Worm (Caenorhabditis elegans) whole organism, L1 larva: ENCODE data around the gene ptrg-1.

Experiments
- ceh-90 ChIP-seq: sonication (generic microtip); optimal IDR thresholded peaks from 2 replicates; lab custom pipeline; 2016; ENCODE audit warnings: missing genetic modification characterization, missing compliant biosample characterization
- ets-5 ChIP-seq: fragments of 200-800 bp; sonication (Bioruptor generic); IDR thresholded peaks from 2 replicates; pipeline ENCODE4 v1.3.6; 2022; ENCODE audit warnings: missing genetic modification characterization, missing compliant biosample characterization
- jun-1 ChIP-seq: fragments of 150-350 bp; optimal IDR thresholded peaks from 2 replicates; lab custom pipeline; 2014; ENCODE audit warnings: missing biosample characterization, missing genetic modification reagents, missing genetic modification characterization
- lin-39 ChIP-seq: fragments of 150-350 bp; optimal IDR thresholded peaks from 2 replicates; lab custom pipeline; 2014; ENCODE audit warnings: missing biosample characterization, missing genetic modification reagents, missing genetic modification characterization
- nhr-12 ChIP-seq: sonication (generic microtip); optimal IDR thresholded peaks from 2 replicates; lab custom pipeline; 2017; ENCODE audit warnings: missing biosample characterization, missing genetic modification characterization
- nhr-237 ChIP-seq: fragments of 150-350 bp; optimal IDR thresholded peaks from 2 replicates; lab custom pipeline; 2014; ENCODE audit warnings: missing biosample characterization, missing genetic modification characterization
- nhr-28 ChIP-seq: fragments of 150-350 bp; optimal IDR thresholded peaks from 2 replicates; lab custom pipeline; 2014; ENCODE audit warnings: missing biosample characterization, missing genetic modification characterization
- nhr-90 ChIP-seq: sonication (generic microtip); optimal IDR thresholded peaks from 2 replicates; lab custom pipeline; 2016; ENCODE audit warnings: mild to moderate bottlenecking, missing genetic modification characterization, missing compliant biosample characterization; ENCODE audit not compliant: poor library complexity
- sup-37 ChIP-seq: fragments of 200-800 bp; sonication (Bioruptor generic); optimal IDR thresholded peaks from 2 replicates; lab custom pipeline; 2018; ENCODE audit warnings: mild to moderate bottlenecking, missing genetic modification characterization, missing compliant biosample characterization
- tbx-2 ChIP-seq: sonication (generic microtip); optimal IDR thresholded peaks from 2 replicates; lab custom pipeline; 2016; ENCODE audit warnings: missing genetic modification characterization, missing compliant biosample characterization
- unc-62 ChIP-seq: fragments of 150-350 bp; optimal IDR thresholded peaks from 2 replicates; lab custom pipeline; 2014; ENCODE audit warnings: missing biosample characterization, missing genetic modification reagents, missing genetic modification characterization
- unc-98 ChIP-seq: fragments of 200-800 bp; sonication (Bioruptor generic); IDR thresholded peaks from 2 replicates; pipeline ENCODE4 v1.3.6; 2022; ENCODE audit warnings: missing genetic modification characterization, missing compliant biosample characterization

- TF ChIP-seq nhr-237 (tag; lab: Kevin White, UChicago) (no peak), tbx-2 (tag; lab: Kevin White, UChicago) (no peak), jun-1 (tag; lab: Kevin White, UChicago) (no peak), lin-39 (no peak), nhr-90 (tag; lab: Kevin White, UChicago) (no peak), unc-62 (GFP tag; lab: Kevin White, UChicago) (no peak), ets-5 (GFP tag; lab: Robert Waterston, UW) (no peak), sup-37 (GFP tag; lab: Kevin White, UChicago) (no peak), nhr-28 (tag; lab: Kevin White, UChicago) (no peak), unc-98 (GFP tag; lab: Robert Waterston, UW) (no peak), nhr-12 (tag; lab: Kevin White, UChicago) (no peak), ceh-90 (no peak)
These were observed 47.4 kb downstream of the ptrg-1 start, which contains the start of gene T14G10.8 for ce11 chrIV:10146885-10147284.
